Worm (Caenorhabditis elegans) whole organism, young adult: ENCODE data around the gene vit-5.
A peak's percentile ranks its signal among the peaks of the same experiment; 100 is the strongest.

Experiments
- B0261.1 ChIP-seq: sonication (generic microtip); optimal IDR thresholded peaks from 2 replicates; lab custom pipeline; 2016; ENCODE audit warnings: mild to moderate bottlenecking, missing genetic modification characterization, moderate library complexity, missing compliant biosample characterization
- B0336.3 ChIP-seq: fragments of 200-800 bp; sonication (Bioruptor generic); IDR thresholded peaks from 2 replicates; pipeline ENCODE4 v1.3.6; 2022; ENCODE audit warnings: missing genetic modification characterization, missing compliant biosample characterization
- C06A6.2 ChIP-seq: fragments of 200-800 bp; sonication (Bioruptor generic); conservative IDR thresholded peaks from 2 replicates; pipeline ENCODE4 v1.3.6; 2022; ENCODE audit warnings: missing genetic modification characterization, missing compliant biosample characterization
- F22D6.2 ChIP-seq: sonication (generic microtip); optimal IDR thresholded peaks from 2 replicates; lab custom pipeline; 2016; ENCODE audit warnings: mild to moderate bottlenecking, missing genetic modification characterization, missing compliant biosample characterization
- F39B2.1 ChIP-seq: fragments of 200-800 bp; sonication (Bioruptor generic); IDR thresholded peaks from 2 replicates; pipeline ENCODE4 v1.3.6; 2022; ENCODE audit warnings: missing genetic modification reagents, missing genetic modification characterization, missing compliant biosample characterization
- F57C9.4 ChIP-seq: sonication (generic microtip); optimal IDR thresholded peaks from 2 replicates; lab custom pipeline; 2017; ENCODE audit warnings: mild to moderate bottlenecking, missing genetic modification characterization, missing compliant biosample characterization
- Y53G8AR.9 ChIP-seq: fragments of 200-800 bp; sonication (Bioruptor generic); conservative IDR thresholded peaks from 2 replicates; pipeline ENCODE4 v1.3.6; 2022; ENCODE audit warnings: missing genetic modification reagents, missing genetic modification characterization, missing compliant biosample characterization
- Y56A3A.18 ChIP-seq: fragments of 200-800 bp; sonication (Bioruptor generic); IDR thresholded peaks from 2 replicates; pipeline ENCODE4 v1.3.6; 2022; ENCODE audit warnings: missing genetic modification reagents, missing genetic modification characterization, missing compliant biosample characterization
- Y67H2A.10 ChIP-seq: fragments of 200-800 bp; sonication (Bioruptor generic); conservative IDR thresholded peaks from 2 replicates; pipeline ENCODE4 v1.3.6; 2022; ENCODE audit warnings: missing genetic modification reagents, missing genetic modification characterization, missing compliant biosample characterization
- ZK185.1 ChIP-seq: sonication (generic microtip); optimal IDR thresholded peaks from 2 replicates; lab custom pipeline; 2016; ENCODE audit warnings: mild to moderate bottlenecking, missing genetic modification characterization, missing compliant biosample characterization; ENCODE audit not compliant: poor library complexity, severe bottlenecking
- atf-7 ChIP-seq: sonication (generic microtip); optimal IDR thresholded peaks from 2 replicates; lab custom pipeline; 2017; ENCODE audit warnings: mild to moderate bottlenecking, missing genetic modification characterization, missing compliant biosample characterization
- attf-3 ChIP-seq: fragments of 200-800 bp; sonication (Bioruptor generic); conservative IDR thresholded peaks from 2 replicates; pipeline ENCODE4 v1.3.6; 2022; ENCODE audit warnings: missing genetic modification reagents, missing genetic modification characterization, missing compliant biosample characterization
- attf-6 ChIP-seq: fragments of 200-800 bp; sonication (Bioruptor generic); IDR thresholded peaks from 2 replicates; pipeline ENCODE4 v1.3.6; 2022; ENCODE audit warnings: missing genetic modification reagents, missing genetic modification characterization, missing compliant biosample characterization
- bed-2 ChIP-seq: fragments of 200-800 bp; sonication (Bioruptor generic); IDR thresholded peaks from 2 replicates; pipeline ENCODE4 v1.3.6; 2022; ENCODE audit warnings: missing genetic modification reagents, missing genetic modification characterization, missing compliant biosample characterization
- ceh-100 ChIP-seq: fragments of 200-800 bp; sonication (Bioruptor generic); IDR thresholded peaks from 2 replicates; pipeline ENCODE4 v1.3.6; 2022; ENCODE audit warnings: missing genetic modification reagents, missing genetic modification characterization, missing compliant biosample characterization
- ceh-27 ChIP-seq: fragments of 200-800 bp; sonication (Bioruptor generic); optimal IDR thresholded peaks from 2 replicates; lab custom pipeline; 2018; ENCODE audit warnings: mild to moderate bottlenecking, missing genetic modification characterization, moderate library complexity, missing compliant biosample characterization
- ceh-58 ChIP-seq: fragments of 200-800 bp; sonication (Bioruptor generic); IDR thresholded peaks from 2 replicates; pipeline ENCODE4 v1.3.6; 2022; ENCODE audit warnings: missing genetic modification characterization, missing compliant biosample characterization
- chd-7 ChIP-seq: sonication (generic microtip); optimal IDR thresholded peaks from 2 replicates; lab custom pipeline; 2016; ENCODE audit warnings: mild to moderate bottlenecking, missing genetic modification characterization, moderate library complexity, missing compliant biosample characterization
- die-1 ChIP-seq: sonication (generic microtip); optimal IDR thresholded peaks from 2 replicates; lab custom pipeline; 2016; ENCODE audit warnings: missing genotype, mild to moderate bottlenecking, missing genetic modification characterization, missing compliant biosample characterization
- ekl-4 ChIP-seq: fragments of 200-800 bp; sonication (Bioruptor generic); IDR thresholded peaks from 2 replicates; pipeline ENCODE4 v1.3.6; 2022; ENCODE audit warnings: missing genetic modification reagents, missing genetic modification characterization, missing compliant biosample characterization
- gei-17 ChIP-seq: fragments of 200-800 bp; sonication (Bioruptor generic); optimal IDR thresholded peaks from 2 replicates; lab custom pipeline; 2018; ENCODE audit warnings: mild to moderate bottlenecking, missing genetic modification characterization, missing compliant biosample characterization
- hlh-26 ChIP-seq: fragments of 200-800 bp; sonication (Bioruptor generic); conservative IDR thresholded peaks from 2 replicates; pipeline ENCODE4 v1.3.6; 2022; ENCODE audit warnings: missing genetic modification reagents, missing genetic modification characterization, missing compliant biosample characterization
- hsf-1 ChIP-seq: fragments of 200-800 bp; sonication (Bioruptor generic); IDR thresholded peaks from 2 replicates; pipeline ENCODE4 v1.3.6; 2022; ENCODE audit warnings: missing genetic modification reagents, missing genetic modification characterization, missing compliant biosample characterization
- let-607 ChIP-seq, 2 experiments: fragments of 200-800 bp in 1 of 2; sonication (Bioruptor generic) in 1 of 2; sonication (generic microtip) in 1 of 2; optimal IDR thresholded peaks; 2 replicates each; lab custom pipeline; 2016 to 2018; ENCODE audit warnings: mild to moderate bottlenecking in 2 of 2, missing compliant biosample characterization in 2 of 2, missing genetic modification characterization in 2 of 2, moderate library complexity in 2 of 2, missing genotype in 1 of 2
- lin-54 ChIP-seq: fragments of 200-800 bp; sonication (Bioruptor generic); optimal IDR thresholded peaks from 2 replicates; lab custom pipeline; 2018; ENCODE audit warnings: mild to moderate bottlenecking, missing genetic modification characterization, missing compliant biosample characterization
- lsy-27 ChIP-seq: sonication (generic microtip); optimal IDR thresholded peaks from 2 replicates; lab custom pipeline; 2017; ENCODE audit warnings: missing genetic modification characterization, mild to moderate bottlenecking, missing compliant biosample characterization, antibody characterized with exemption, missing genotype, borderline replicate concordance; ENCODE audit not compliant: insufficient read depth
- madf-10 ChIP-seq: sonication (generic microtip); optimal IDR thresholded peaks from 2 replicates; lab custom pipeline; 2016; ENCODE audit warnings: mild to moderate bottlenecking, missing genetic modification characterization, missing compliant biosample characterization
- mcd-1 ChIP-seq: fragments of 200-800 bp; sonication (Bioruptor generic); IDR thresholded peaks from 2 replicates; pipeline ENCODE4 v1.3.6; 2022; ENCODE audit warnings: missing genetic modification reagents, missing genetic modification characterization, missing compliant biosample characterization
- mes-4 ChIP-seq: sonication (generic microtip); optimal IDR thresholded peaks from 2 replicates; lab custom pipeline; 2016; ENCODE audit warnings: missing genotype, missing genetic modification characterization, missing compliant biosample characterization
- nfya-2 ChIP-seq: fragments of 200-800 bp; sonication (Bioruptor generic); IDR thresholded peaks from 2 replicates; pipeline ENCODE4 v1.3.6; 2022; ENCODE audit warnings: missing genetic modification reagents, missing genetic modification characterization, missing compliant biosample characterization
- nfyb-1 ChIP-seq: fragments of 200-800 bp; sonication (Bioruptor generic); IDR thresholded peaks from 2 replicates; pipeline ENCODE4 v1.3.6; 2022; ENCODE audit warnings: missing genetic modification reagents, missing genetic modification characterization, missing compliant biosample characterization
- nhr-120 ChIP-seq: fragments of 200-800 bp; sonication (Bioruptor generic); IDR thresholded peaks from 2 replicates; pipeline ENCODE4 v1.3.6; 2022; ENCODE audit warnings: missing genetic modification characterization, missing compliant biosample characterization
- nhr-80 ChIP-seq: sonication (generic microtip); optimal IDR thresholded peaks from 2 replicates; lab custom pipeline; 2016; ENCODE audit warnings: missing genetic modification characterization, missing compliant biosample characterization
- nhr-90 ChIP-seq: sonication (generic microtip); optimal IDR thresholded peaks from 2 replicates; lab custom pipeline; 2016; ENCODE audit warnings: missing genotype, mild to moderate bottlenecking, missing genetic modification characterization, missing compliant biosample characterization
- pbrm-1 ChIP-seq: fragments of 200-800 bp; sonication (Bioruptor generic); IDR thresholded peaks from 2 replicates; pipeline ENCODE4 v1.3.6; 2022; ENCODE audit warnings: missing genetic modification reagents, missing genetic modification characterization, missing compliant biosample characterization
- repo-1 ChIP-seq: sonication (generic microtip); optimal IDR thresholded peaks from 2 replicates; lab custom pipeline; 2017; ENCODE audit warnings: mild to moderate bottlenecking, missing genetic modification characterization, missing compliant biosample characterization
- snpc-1.1 ChIP-seq: sonication (generic microtip); optimal IDR thresholded peaks from 2 replicates; lab custom pipeline; 2017; ENCODE audit warnings: missing genetic modification characterization, mild to moderate bottlenecking, missing compliant biosample characterization, antibody characterized with exemption, moderate library complexity, missing genotype, missing genetic modification reagents; ENCODE audit not compliant: insufficient read depth
- snpc-4 ChIP-seq, 5 experiments: fragments of 150-350 bp in 1 of 5; sonication (generic microtip) in 4 of 5; optimal IDR thresholded peaks; 2 replicates each; lab custom pipeline; 2014 to 2018; ENCODE audit warnings: missing genetic modification characterization in 5 of 5, missing biosample characterization in 3 of 5, antibody characterized with exemption in 2 of 5, mild to moderate bottlenecking in 2 of 5, missing compliant biosample characterization in 2 of 5, missing genotype in 2 of 5, moderate library complexity in 2 of 5, missing genetic modification reagents in 1 of 5
- sptf-2 ChIP-seq: fragments of 200-800 bp; sonication (Bioruptor generic); optimal IDR thresholded peaks from 2 replicates; lab custom pipeline; 2018; ENCODE audit warnings: mild to moderate bottlenecking, missing genetic modification characterization, missing compliant biosample characterization
- tbp1 ChIP-seq: fragments of 200-800 bp; sonication (Bioruptor generic); optimal IDR thresholded peaks from 2 replicates; lab custom pipeline; 2018; ENCODE audit warnings: mild to moderate bottlenecking, missing genetic modification characterization, missing compliant biosample characterization
- tlf-1 ChIP-seq: fragments of 200-800 bp; sonication (Bioruptor generic); optimal IDR thresholded peaks from 2 replicates; lab custom pipeline; 2018; ENCODE audit warnings: mild to moderate bottlenecking, missing genetic modification characterization, missing compliant biosample characterization
- unc-130 ChIP-seq: sonication (generic microtip); optimal IDR thresholded peaks from 2 replicates; lab custom pipeline; 2016; ENCODE audit warnings: missing genetic modification reagents, missing genetic modification characterization, missing compliant biosample characterization

Gene vit-5

ce11 chrX:3401701-3402100 lies 1.6 kb upstream of the vit-5 start, which contains the start of gene C04F6.9:
Gene C04F6.9 (plus strand): TSS chrX:3402001.
- TF ChIP-seq mes-4 (tag; lab: Kevin White, UChicago): no peak
- TF ChIP-seq B0336.3 (GFP tag; lab: Robert Waterston, UW): no peak
- TF ChIP-seq Y67H2A.10 (GFP tag; lab: Robert Waterston, UW): no peak
- TF ChIP-seq tlf-1 (GFP tag; lab: Kevin White, UChicago): no peak
- TF ChIP-seq F22D6.2: no peak
- no peak for TF ChIP-seq ceh-58 (GFP tag; lab: Robert Waterston, UW)

ce11 chrX:3405813-3406212 lies 2.5 kb downstream of the vit-5 start:
- 0 out of 2 replicates have a peak, but pooled peaks have one; percentile 54 for TF ChIP-seq Y53G8AR.9 (GFP tag; lab: Robert Waterston, UW)
- TF ChIP-seq Y56A3A.18 (GFP tag; lab: Robert Waterston, UW): peak; percentile 59; the same call in 1 of the 2 replicates

DNA sequence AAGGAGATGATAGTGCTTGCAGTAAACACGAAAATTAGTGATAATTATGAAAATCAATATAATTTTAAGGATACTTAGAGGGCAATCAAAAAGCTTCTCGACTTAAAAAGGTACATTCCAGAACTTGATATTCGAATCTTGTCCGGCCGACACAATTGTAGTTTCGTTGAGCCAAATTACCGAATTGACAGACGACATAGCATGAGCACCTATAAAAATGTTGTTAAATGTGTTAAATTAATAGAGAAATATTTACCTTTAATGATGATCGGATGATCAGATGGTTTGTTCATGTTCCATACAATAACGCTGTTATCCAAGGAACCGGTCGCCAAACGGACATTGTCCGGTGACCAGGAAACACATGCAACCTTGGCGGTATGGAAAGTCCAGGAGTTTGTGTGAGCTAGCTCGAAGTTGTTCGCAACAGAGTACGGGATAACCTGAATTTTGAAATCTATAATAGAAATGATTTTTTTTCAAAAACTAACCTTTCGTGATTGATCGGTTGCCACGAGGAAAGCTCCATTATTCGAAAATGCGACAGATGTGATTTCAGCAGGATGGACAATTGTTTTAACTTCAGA lies 5.5 kb downstream of the vit-5 start:
- peak; percentile 61 for TF ChIP-seq nhr-90 (tag; lab: Kevin White, UChicago)
- peak; percentile 44 for TF ChIP-seq pbrm-1 (GFP tag; lab: Robert Waterston, UW)
- TF ChIP-seq ZK185.1 (tag; lab: Kevin White, UChicago): no peak
- TF ChIP-seq lin-54 (GFP tag; lab: Kevin White, UChicago): peak; percentile 22
- TF ChIP-seq Y53G8AR.9 (GFP tag; lab: Robert Waterston, UW): peak; percentile 92; the same call in 1 of the 2 replicates
- no peak for TF ChIP-seq tbp1 (GFP tag; lab: Kevin White, UChicago)
- TF ChIP-seq ekl-4 (GFP tag; lab: Robert Waterston, UW): 0 out of 2 replicates have a peak, but pooled peaks have one; percentile 25
- no peak for TF ChIP-seq unc-130 (GFP tag; lab: Kevin White, UChicago)
- no peak for TF ChIP-seq F57C9.4 (tag; lab: Kevin White, UChicago)
- TF ChIP-seq nfyb-1 (GFP tag; lab: Robert Waterston, UW): peak; percentile 50; the same call in 1 of the 2 replicates
- TF ChIP-seq B0261.1 (tag; lab: Kevin White, UChicago): no peak
- peak; percentile 82 for TF ChIP-seq atf-7 (tag; lab: Kevin White, UChicago)
- peak; percentile 49 for TF ChIP-seq madf-10 (tag; lab: Kevin White, UChicago)
- no peak for TF ChIP-seq ceh-27 (GFP tag; lab: Kevin White, UChicago)
- no peak for TF ChIP-seq snpc-4 (GFP tag; optimal IDR thresholded peaks at IDR 0.05; lab: Kevin White, UChicago)
- peak in 1 of 4 experiments; percentile 25 for TF ChIP-seq snpc-4 (tag; optimal IDR thresholded peaks at IDR 0.05; lab: Kevin White, UChicago)
- TF ChIP-seq tlf-1 (GFP tag; lab: Kevin White, UChicago): peak; percentile 37
- peak; percentile 53 for TF ChIP-seq nhr-80
- TF ChIP-seq ceh-100 (GFP tag; lab: Robert Waterston, UW): peak; percentile 25; the same call in 1 of the 2 replicates
- TF ChIP-seq hsf-1 (GFP tag; lab: Robert Waterston, UW): 0 out of 2 replicates have a peak, but pooled peaks have one; percentile 38
- no peak for TF ChIP-seq sptf-2 (GFP tag; lab: Kevin White, UChicago)
- TF ChIP-seq nfya-2 (GFP tag; lab: Robert Waterston, UW): no peak
- no peak for TF ChIP-seq nhr-120 (GFP tag; lab: Robert Waterston, UW)
- TF ChIP-seq bed-2 (GFP tag; lab: Robert Waterston, UW): no peak
- TF ChIP-seq gei-17 (GFP tag; lab: Kevin White, UChicago): peak; percentile 62
- peak in 1 of 2 experiments; percentile 2 for TF ChIP-seq let-607 (tag; optimal IDR thresholded peaks at IDR 0.05; lab: Kevin White, UChicago)
- TF ChIP-seq snpc-1.1 (tag; lab: Kevin White, UChicago): no peak
- TF ChIP-seq mcd-1 (GFP tag; lab: Robert Waterston, UW): no peak
- peak; percentile 81 for TF ChIP-seq Y56A3A.18 (GFP tag; lab: Robert Waterston, UW)
- TF ChIP-seq C06A6.2: 0 out of 2 replicates have a peak, but pooled peaks have one; percentile 21
- TF ChIP-seq repo-1 (tag; lab: Kevin White, UChicago): peak; percentile 85
- no peak for TF ChIP-seq hlh-26 (GFP tag; lab: Robert Waterston, UW)
- TF ChIP-seq attf-3 (GFP tag; lab: Robert Waterston, UW): no peak
- peak; percentile 78 for TF ChIP-seq B0336.3 (GFP tag; lab: Robert Waterston, UW)
- no peak for TF ChIP-seq attf-6 (GFP tag; lab: Robert Waterston, UW)
- no peak for TF ChIP-seq F39B2.1
- no peak for TF ChIP-seq lsy-27 (tag; lab: Kevin White, UChicago)
- no peak for TF ChIP-seq die-1 (tag; lab: Kevin White, UChicago)
- TF ChIP-seq chd-7 (tag; lab: Kevin White, UChicago): peak; percentile 36
